Fruit fly (Drosophila melanogaster): ENCODE measurements around the gene RpL9.

- no peak for TF ChIP-seq eg (GFP tag; IDR thresholded peaks at IDR 0.05)
- no peak for TF ChIP-seq CG10631 (GFP tag; optimal IDR thresholded peaks at IDR 0.05)
- no peak for TF ChIP-seq CG16779 (tag; optimal IDR thresholded peaks at IDR 0.05)
- TF ChIP-seq dac (GFP tag; optimal IDR thresholded peaks at IDR 0.05), result no peak
- TF ChIP-seq svp (GFP tag), result no peak
- TF ChIP-seq pdm3 (GFP tag; optimal IDR thresholded peaks at IDR 0.05), result no peak
- TF ChIP-seq fd85E (GFP tag; optimal IDR thresholded peaks at IDR 0.05), result no peak
- TF ChIP-seq spab (GFP tag; optimal IDR thresholded peaks at IDR 0.05), result no peak
- no peak for TF ChIP-seq topi (GFP tag; optimal IDR thresholded peaks at IDR 0.05)
These were observed 671 bp upstream of the RpL9 start, which contains the start of gene Nup154 for dm6 chr2L:11004674-11005045.
